Worm (Caenorhabditis elegans): ENCODE data around the gene C44H4.8.

C44H4.8 gene

ce11 chrX:14560297-14560680, 34.6 kb upstream of the C44H4.8 start (continued):
- no peak for TF ChIP-seq zip-11 (GFP tag; IDR thresholded peaks at IDR 0.05)
- TF ChIP-seq nhr-42 (GFP tag; IDR thresholded peaks at IDR 0.05): peak; percentile 20; the same call in 1 of the 2 replicates
- peak; percentile 21 to 100 for TF ChIP-seq unc-62 (GFP tag; optimal IDR thresholded peaks at IDR 0.05 in 1 of 2)
- no peak for TF ChIP-seq unc-62 (tag; optimal IDR thresholded peaks at IDR 0.05)
- peak; percentile 63 for TF ChIP-seq spr-1 (tag; optimal IDR thresholded peaks at IDR 0.05)
- no peak for TF ChIP-seq F44E2.7 (GFP tag; IDR thresholded peaks at IDR 0.05)
- peak; percentile 92 to 97 for TF ChIP-seq mdl-1 (tag; optimal IDR thresholded peaks at IDR 0.05)
- TF ChIP-seq skn-1 (tag; optimal IDR thresholded peaks at IDR 0.05): no peak
- TF ChIP-seq ceh-44 (GFP tag; IDR thresholded peaks at IDR 0.05): no peak
- TF ChIP-seq ceh-20 (GFP tag; IDR thresholded peaks at IDR 0.05): peak; percentile 87
- TF ChIP-seq ceh-32 (tag; optimal IDR thresholded peaks at IDR 0.05; ENCODE audit: poor library complexity): no peak
- no peak for TF ChIP-seq unc-130 (GFP tag; optimal IDR thresholded peaks at IDR 0.05)
- TF ChIP-seq egl-27 (tag; optimal IDR thresholded peaks at IDR 0.05): peak; percentile 25
- TF ChIP-seq T26A8.4 (GFP tag; IDR thresholded peaks at IDR 0.05): peak; percentile 56; the same call in 1 of the 2 replicates
- no peak for TF ChIP-seq F10B5.3 (tag; optimal IDR thresholded peaks at IDR 0.05)
- TF ChIP-seq ZK337.2 (GFP tag; IDR thresholded peaks at IDR 0.05): no peak
- TF ChIP-seq nhr-237 (tag; optimal IDR thresholded peaks at IDR 0.05): peak; percentile 72

ce11 chrX:14561416-14561973, 33.4 kb upstream of the C44H4.8 start:
- TF ChIP-seq saeg-2 (GFP tag; IDR thresholded peaks at IDR 0.05) (peak; percentile 86), madf-9 (GFP tag; conservative IDR thresholded peaks at IDR 0.05) (no peak), vab-7 (GFP tag; IDR thresholded peaks at IDR 0.05) (no peak), F10B5.3 (tag; optimal IDR thresholded peaks at IDR 0.05) (no peak), dpl-1 (GFP tag; optimal IDR thresholded peaks at IDR 0.05) (peak; percentile 10), nhr-48 (tag; optimal IDR thresholded peaks at IDR 0.05) (peak; percentile 57), daf-8 (GFP tag; IDR thresholded peaks at IDR 0.05) (no peak), jun-1 (tag; optimal IDR thresholded peaks at IDR 0.05) (no peak), lin-1 (GFP tag; IDR thresholded peaks at IDR 0.05) (peak; percentile 9; the same call in 1 of the 2 replicates), mep-1 (tag; optimal IDR thresholded peaks at IDR 0.05) (peak; percentile 72), nhr-25 (tag; optimal IDR thresholded peaks at IDR 0.05; ENCODE audit: borderline replicate concordance, insufficient read depth) (peak; percentile 72), nhr-76 (tag; optimal IDR thresholded peaks at IDR 0.05) (no peak), daf-12 (tag; optimal IDR thresholded peaks at IDR 0.05) (no peak), aly-2 (tag; optimal IDR thresholded peaks at IDR 0.05) (no peak), skn-1 (tag; optimal IDR thresholded peaks at IDR 0.05) (no peak), snpc-4 (tag; optimal IDR thresholded peaks at IDR 0.05) (no peak), hlh-30 (tag; optimal IDR thresholded peaks at IDR 0.05; ENCODE audit: insufficient read depth) (peak; percentile 80), unc-39 (tag; optimal IDR thresholded peaks at IDR 0.05) (no peak), ceh-20 (GFP tag; IDR thresholded peaks at IDR 0.05) (peak; percentile 80), pha-4 (GFP tag; IDR thresholded peaks at IDR 0.05) (no peak), pha-4 (tag; optimal IDR thresholded peaks at IDR 0.05) (peak; percentile 37), lin-13 (GFP tag; optimal IDR thresholded peaks at IDR 0.05) (peak; percentile 3), nhr-6 (tag; optimal IDR thresholded peaks at IDR 0.05) (no peak), dve-1 (tag; optimal IDR thresholded peaks at IDR 0.05; ENCODE audit: insufficient read depth) (no peak), ceh-44 (GFP tag; IDR thresholded peaks at IDR 0.05) (no peak), ceh-82 (tag; optimal IDR thresholded peaks at IDR 0.05) (no peak), unc-62 (GFP tag; optimal IDR thresholded peaks at IDR 0.05 in 1 of 2) (peak in 1 of 2 experiments; percentile 88), unc-62 (tag; optimal IDR thresholded peaks at IDR 0.05) (no peak), nhr-77 (tag; optimal IDR thresholded peaks at IDR 0.05) (no peak), ces-1 (GFP tag; optimal IDR thresholded peaks at IDR 0.05) (peak; percentile 42), zip-2 (tag; optimal IDR thresholded peaks at IDR 0.05) (no peak), nhr-11 (tag; optimal IDR thresholded peaks at IDR 0.05) (peak; percentile 74), cey-2 (tag; optimal IDR thresholded peaks at IDR 0.05; ENCODE audit: borderline replicate concordance, insufficient read depth) (no peak), F26F4.8 (GFP tag; conservative IDR thresholded peaks at IDR 0.05) (no peak), zip-11 (GFP tag; IDR thresholded peaks at IDR 0.05) (no peak), T26A8.4 (GFP tag; IDR thresholded peaks at IDR 0.05) (no peak), nhr-237 (tag; optimal IDR thresholded peaks at IDR 0.05) (no peak), hmg-1.1 (GFP tag; IDR thresholded peaks at IDR 0.05) (peak; percentile 70; the same call in 1 of the 2 replicates), nhr-102 (tag; optimal IDR thresholded peaks at IDR 0.05) (no peak), lir-3 (tag; optimal IDR thresholded peaks at IDR 0.05) (no peak), fos-1 (tag; optimal IDR thresholded peaks at IDR 0.05) (no peak)
